Fruit fly (Drosophila melanogaster): ENCODE data around the gene Pus1.
A peak's percentile ranks its signal among the peaks of the same experiment; 100 is the strongest.

The Pus1 gene

DNA sequence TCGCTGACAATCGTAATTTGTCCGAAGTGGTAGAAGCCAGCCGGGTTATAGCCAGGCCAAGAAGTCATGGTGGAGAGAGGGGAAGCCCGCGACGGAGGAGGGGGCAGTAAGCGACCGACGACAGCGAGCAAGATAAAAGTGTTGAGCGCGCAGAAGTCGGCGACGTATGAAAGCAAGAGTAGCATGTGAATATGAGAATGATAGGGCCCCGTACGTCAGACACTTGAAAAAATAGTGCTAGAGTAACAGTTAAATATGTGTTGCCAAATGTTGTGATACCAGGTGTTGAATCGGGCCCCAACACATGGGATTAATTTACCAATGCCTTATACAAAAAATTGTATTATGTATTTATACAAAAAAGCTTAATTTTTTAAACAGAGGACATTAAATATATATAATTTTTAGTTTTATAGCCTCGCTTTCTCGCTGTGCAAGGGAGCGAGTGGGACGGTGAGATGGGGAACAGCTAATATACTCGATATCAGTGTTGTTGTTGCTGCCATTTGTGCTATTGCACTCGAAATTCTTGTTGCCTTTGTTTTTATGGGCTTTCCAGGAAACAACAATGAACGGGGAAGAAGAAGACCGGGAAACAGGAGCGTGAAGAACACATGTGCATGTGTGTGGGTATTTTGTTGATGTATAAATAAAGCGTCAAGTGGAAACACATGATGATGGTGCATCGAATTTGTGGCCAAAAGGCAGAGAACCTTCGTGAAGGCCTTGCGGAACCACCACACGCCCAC is 42.4 kb downstream of the Pus1 start (continued):
- peak; percentile 95 for TF ChIP-seq crol (GFP tag; IDR thresholded peaks at IDR 0.05)
- TF ChIP-seq CG4854 (GFP tag; optimal IDR thresholded peaks at IDR 0.05): peak; percentile 45
- peak; percentile 78 for TF ChIP-seq CG6813 (GFP tag; optimal IDR thresholded peaks at IDR 0.05)
- TF ChIP-seq esg (GFP tag; conservative IDR thresholded peaks at IDR 0.05): peak; percentile 85
- peak; percentile 39 for TF ChIP-seq CG31388 (GFP tag; optimal IDR thresholded peaks at IDR 0.05)
- no peak for TF ChIP-seq Scr (GFP tag; IDR thresholded peaks at IDR 0.05; ENCODE audit: partially characterized antibody)
- peak; percentile 76 for TF ChIP-seq CG10274 (GFP tag; optimal IDR thresholded peaks at IDR 0.05)
- no peak for TF ChIP-seq CG8478 (optimal IDR thresholded peaks at IDR 0.05)
- TF ChIP-seq sisA (GFP tag; IDR thresholded peaks at IDR 0.05): peak; percentile 85
- TF ChIP-seq fru (optimal IDR thresholded peaks at IDR 0.05): no peak
- TF ChIP-seq az2 (GFP tag; optimal IDR thresholded peaks at IDR 0.05): peak; percentile 85
- TF ChIP-seq CG10147 (GFP tag; optimal IDR thresholded peaks at IDR 0.05): peak; percentile 84
- TF ChIP-seq Drgx (GFP tag; IDR thresholded peaks at IDR 0.05): peak; percentile 78
- peak; percentile 78; the same call in 2 of the 3 replicates for TF ChIP-seq CG11456 (GFP tag; IDR thresholded peaks at IDR 0.05)
- TF ChIP-seq CG17359 (tag; optimal IDR thresholded peaks at IDR 0.05): peak; percentile 88
- peak; percentile 89 for TF ChIP-seq Fer3 (tag; optimal IDR thresholded peaks at IDR 0.05)
- TF ChIP-seq H15 (GFP tag; IDR thresholded peaks at IDR 0.05): peak; percentile 74; the same call in 2 of the 3 replicates
- peak; percentile 42; the same call in 1 of the 2 replicates for TF ChIP-seq E2f2 (GFP tag; IDR thresholded peaks at IDR 0.05)
- peak; percentile 78 for TF ChIP-seq CG9932 (GFP tag; IDR thresholded peaks at IDR 0.05)
- TF ChIP-seq lov (optimal IDR thresholded peaks at IDR 0.05): no peak
- TF ChIP-seq lov (GFP tag; IDR thresholded peaks at IDR 0.05): no peak
- no peak for TF ChIP-seq abd-A (tag; optimal IDR thresholded peaks at IDR 0.05)
- peak; percentile 75 for TF ChIP-seq CG5245 (GFP tag; optimal IDR thresholded peaks at IDR 0.05)
- no peak for TF ChIP-seq Elba2 (GFP tag; optimal IDR thresholded peaks at IDR 0.05)
- peak; percentile 41 for TF ChIP-seq run (tag; optimal IDR thresholded peaks at IDR 0.05)
- no peak for TF ChIP-seq h (optimal IDR thresholded peaks at IDR 0.05)
- TF ChIP-seq slbo (GFP tag; IDR thresholded peaks at IDR 0.05): peak; percentile 83
- peak; percentile 71 for TF ChIP-seq ssp (GFP tag; IDR thresholded peaks at IDR 0.05)
- TF ChIP-seq Xrp1 (GFP tag; IDR thresholded peaks at IDR 0.05): peak; percentile 87
- no peak for TF ChIP-seq nerfin-2 (GFP tag; IDR thresholded peaks at IDR 0.05; ENCODE audit: partially characterized antibody)
- peak; percentile 64 for TF ChIP-seq CG5953 (GFP tag; IDR thresholded peaks at IDR 0.05)
- TF ChIP-seq CG4282 (GFP tag; optimal IDR thresholded peaks at IDR 0.05): no peak
- peak; percentile 63 for TF ChIP-seq lbe (GFP tag; optimal IDR thresholded peaks at IDR 0.05)
- no peak for TF ChIP-seq NC2β (GFP tag; optimal IDR thresholded peaks at IDR 0.05)
- TF ChIP-seq gfzf (GFP tag; optimal IDR thresholded peaks at IDR 0.05): no peak
- peak; percentile 96 for TF ChIP-seq Hey (tag; optimal IDR thresholded peaks at IDR 0.05)
- TF ChIP-seq Jarid2 (GFP tag; optimal IDR thresholded peaks at IDR 0.05): peak; percentile 15
- peak; percentile 73 for TF ChIP-seq CG13296 (GFP tag; optimal IDR thresholded peaks at IDR 0.05)
- TF ChIP-seq Ada2b (GFP tag; IDR thresholded peaks at IDR 0.05): peak; percentile 87
- TF ChIP-seq fd96Cb (tag; optimal IDR thresholded peaks at IDR 0.05): peak; percentile 88
- peak; percentile 84 for TF ChIP-seq sob (GFP tag; IDR thresholded peaks at IDR 0.05)
- peak; percentile 81 for TF ChIP-seq ATbp (GFP tag; optimal IDR thresholded peaks at IDR 0.05)
- TF ChIP-seq CG1529 (GFP tag; optimal IDR thresholded peaks at IDR 0.05): peak; percentile 77
- TF ChIP-seq CG12104 (GFP tag; optimal IDR thresholded peaks at IDR 0.05): peak; percentile 84
- no peak for TF ChIP-seq CG14965 (GFP tag; optimal IDR thresholded peaks at IDR 0.05; ENCODE audit: borderline replicate concordance)
- TF ChIP-seq CG4404 (GFP tag; IDR thresholded peaks at IDR 0.05): peak; percentile 85
- TF ChIP-seq HLHmδ (GFP tag; optimal IDR thresholded peaks at IDR 0.05): no peak
- peak; percentile 82 for TF ChIP-seq CG13894 (tag; optimal IDR thresholded peaks at IDR 0.05)
- peak; percentile 69 for TF ChIP-seq ac (GFP tag; optimal IDR thresholded peaks at IDR 0.05)
- TF ChIP-seq CG2116 (GFP tag; optimal IDR thresholded peaks at IDR 0.05): peak; percentile 40
- TF ChIP-seq Dp (GFP tag; optimal IDR thresholded peaks at IDR 0.05): no peak

Data from whole organism, embryonic.